Worm (Caenorhabditis elegans) whole organism, L1 larva: ENCODE data around the gene cyn-17.
A peak's percentile ranks its signal among the peaks of the same experiment; 100 is the strongest.

Experiments used
- C04F5.9 ChIP-seq: sonication (generic microtip); optimal IDR thresholded peaks from 2 replicates; lab custom pipeline; 2016; ENCODE audit warnings: missing genetic modification characterization, missing compliant biosample characterization
- F16B12.6 ChIP-seq: fragments of 150-350 bp; optimal IDR thresholded peaks from 2 replicates; lab custom pipeline; 2014; ENCODE audit warnings: missing biosample characterization, missing genetic modification characterization
- aha-1 ChIP-seq: fragments of 150-350 bp; optimal IDR thresholded peaks from 2 replicates; lab custom pipeline; 2014; ENCODE audit warnings: missing biosample characterization, missing genetic modification characterization
- alr-1 ChIP-seq: fragments of 200-800 bp; sonication (Bioruptor generic); optimal IDR thresholded peaks from 2 replicates; lab custom pipeline; 2018; ENCODE audit warnings: borderline replicate concordance, mild to moderate bottlenecking, missing genetic modification characterization, missing compliant biosample characterization
- aly-2 ChIP-seq: fragments of 150-350 bp; optimal IDR thresholded peaks from 2 replicates; lab custom pipeline; 2014; ENCODE audit warnings: missing biosample characterization, missing genetic modification characterization
- blmp-1 ChIP-seq: fragments of 150-350 bp; optimal IDR thresholded peaks from 2 replicates; lab custom pipeline; 2014; ENCODE audit warnings: missing biosample characterization, missing genetic modification characterization
- ceh-8 ChIP-seq: fragments of 200-800 bp; sonication (Bioruptor generic); optimal IDR thresholded peaks from 2 replicates; lab custom pipeline; 2018; ENCODE audit warnings: mild to moderate bottlenecking, missing genetic modification characterization, moderate library complexity, missing compliant biosample characterization
- ceh-88 ChIP-seq: fragments of 200-800 bp; sonication (Bioruptor generic); IDR thresholded peaks from 2 replicates; pipeline ENCODE4 v1.3.6; 2022; ENCODE audit warnings: missing genetic modification characterization, missing compliant biosample characterization
- ces-1 ChIP-seq: fragments of 150-350 bp; optimal IDR thresholded peaks from 2 replicates; lab custom pipeline; 2014; ENCODE audit warnings: missing biosample characterization, missing genetic modification reagents, missing genetic modification characterization
- dpl-1 ChIP-seq, 3 experiments: fragments of 150-350 bp in 2 of 3; sonication (generic microtip) in 1 of 3; optimal IDR thresholded peaks; 2 replicates each; lab custom pipeline; 2014 to 2017; ENCODE audit warnings: missing biosample characterization in 3 of 3, missing genetic modification characterization in 3 of 3, missing genetic modification reagents in 3 of 3
- efl-1 ChIP-seq, 4 experiments: fragments of 150-350 bp; optimal IDR thresholded peaks in 3 of 4; peaks in 1 of 4; 1 replicate in 1 of 4; 2 replicates in 3 of 4; lab custom pipeline; 2014; ENCODE audit warnings: missing biosample characterization in 2 of 4, missing genetic modification characterization in 2 of 4, missing genetic modification reagents in 2 of 4
- egl-27 ChIP-seq, 2 experiments: fragments of 150-350 bp in 1 of 2; sonication (generic microtip); optimal IDR thresholded peaks; 3 replicates each; lab custom pipeline; 2017 to 2018; ENCODE audit warnings: missing biosample characterization in 2 of 2, missing genetic modification characterization in 2 of 2, missing genetic modification reagents in 2 of 2
- elt-2 ChIP-seq: sonication (generic microtip); optimal IDR thresholded peaks from 2 replicates; lab custom pipeline; 2016; ENCODE audit warnings: missing genetic modification characterization, mild to moderate bottlenecking, inconsistent platforms, missing compliant biosample characterization, missing genetic modification reagents
- ets-5 ChIP-seq: fragments of 200-800 bp; sonication (Bioruptor generic); IDR thresholded peaks from 2 replicates; pipeline ENCODE4 v1.3.6; 2022; ENCODE audit warnings: missing genetic modification characterization, missing compliant biosample characterization
- grh-1 ChIP-seq: fragments of 200-800 bp; sonication (Bioruptor generic); IDR thresholded peaks from 2 replicates; pipeline ENCODE4 v1.3.6; 2022; ENCODE audit warnings: missing genetic modification reagents, missing genetic modification characterization, missing compliant biosample characterization
- hlh-4 ChIP-seq: sonication (generic microtip); optimal IDR thresholded peaks from 2 replicates; lab custom pipeline; 2016; ENCODE audit warnings: mild to moderate bottlenecking, missing genetic modification characterization, missing compliant biosample characterization
- irx-1 ChIP-seq: sonication (generic microtip); optimal IDR thresholded peaks from 2 replicates; lab custom pipeline; 2016; ENCODE audit warnings: missing genetic modification characterization, missing compliant biosample characterization
- isw-1 ChIP-seq: fragments of 200-800 bp; sonication (Bioruptor generic); IDR thresholded peaks from 2 replicates; pipeline ENCODE4 v1.3.6; 2022; ENCODE audit warnings: missing genetic modification characterization, missing compliant biosample characterization
- lir-3 ChIP-seq: sonication (generic microtip); optimal IDR thresholded peaks from 2 replicates; lab custom pipeline; 2016; ENCODE audit warnings: mild to moderate bottlenecking, missing genetic modification characterization, moderate library complexity, missing compliant biosample characterization; ENCODE audit not compliant: poor library complexity
- mdl-1 ChIP-seq, 2 experiments: fragments of 150-350 bp; optimal IDR thresholded peaks; 2 replicates each; lab custom pipeline; 2014 to 2017; ENCODE audit warnings: missing biosample characterization in 2 of 2, missing genetic modification characterization in 2 of 2, inconsistent platforms in 1 of 2
- nhr-12 ChIP-seq: sonication (generic microtip); optimal IDR thresholded peaks from 2 replicates; lab custom pipeline; 2017; ENCODE audit warnings: missing biosample characterization, missing genetic modification characterization
- nhr-237 ChIP-seq: fragments of 150-350 bp; optimal IDR thresholded peaks from 2 replicates; lab custom pipeline; 2014; ENCODE audit warnings: missing biosample characterization, missing genetic modification characterization
- nhr-47 ChIP-seq: sonication (generic microtip); optimal IDR thresholded peaks from 2 replicates; lab custom pipeline; 2016; ENCODE audit warnings: mild to moderate bottlenecking, missing genetic modification characterization, moderate library complexity, missing compliant biosample characterization
- nhr-85 ChIP-seq: sonication (generic microtip); peaks from one replicate; lab custom pipeline; 2016; ENCODE audit warnings: missing genetic modification characterization, inconsistent platforms, missing compliant biosample characterization
- nhr-90 ChIP-seq: sonication (generic microtip); optimal IDR thresholded peaks from 2 replicates; lab custom pipeline; 2016; ENCODE audit warnings: mild to moderate bottlenecking, missing genetic modification characterization, missing compliant biosample characterization; ENCODE audit not compliant: poor library complexity
- pag-3 ChIP-seq: sonication (generic microtip); optimal IDR thresholded peaks from 2 replicates; lab custom pipeline; 2017; ENCODE audit warnings: missing genetic modification characterization, mild to moderate bottlenecking, missing compliant biosample characterization, antibody characterized with exemption, borderline replicate concordance; ENCODE audit not compliant: insufficient read depth
- skn-1 ChIP-seq: fragments of 150-350 bp; optimal IDR thresholded peaks from 2 replicates; lab custom pipeline; 2014; ENCODE audit warnings: missing biosample characterization, missing genetic modification characterization
- sox-4 ChIP-seq: sonication (generic microtip); optimal IDR thresholded peaks from 2 replicates; lab custom pipeline; 2016; ENCODE audit warnings: missing genetic modification characterization, missing compliant biosample characterization
- sup-37 ChIP-seq: fragments of 200-800 bp; sonication (Bioruptor generic); optimal IDR thresholded peaks from 2 replicates; lab custom pipeline; 2018; ENCODE audit warnings: mild to moderate bottlenecking, missing genetic modification characterization, missing compliant biosample characterization
- swsn-7 ChIP-seq: sonication (generic microtip); optimal IDR thresholded peaks from 2 replicates; lab custom pipeline; 2016; ENCODE audit warnings: missing genetic modification characterization, missing compliant biosample characterization
- vab-15 ChIP-seq: sonication (generic microtip); optimal IDR thresholded peaks from 2 replicates; lab custom pipeline; 2017; ENCODE audit warnings: missing genotype, mild to moderate bottlenecking, missing genetic modification characterization, missing compliant biosample characterization
- ztf-11 ChIP-seq, 2 experiments: sonication (generic microtip); optimal IDR thresholded peaks; 2 replicates each; lab custom pipeline; 2016 to 2017; ENCODE audit warnings: missing genetic modification characterization in 2 of 2, missing biosample characterization in 1 of 2, missing compliant biosample characterization in 1 of 2
- ztf-4 ChIP-seq: fragments of 150-350 bp; optimal IDR thresholded peaks from 2 replicates; lab custom pipeline; 2014; ENCODE audit warnings: missing biosample characterization, missing genetic modification characterization

Gene cyn-17

ce11 chrV:5832799-5833198, 33.3 kb downstream of the cyn-17 start (continued):
- no peak for TF ChIP-seq swsn-7 (tag; lab: Kevin White, UChicago)
- peak; percentile 14 for TF ChIP-seq irx-1 (tag; lab: Kevin White, UChicago)
- TF ChIP-seq ceh-88 (GFP tag; lab: Robert Waterston, UW), result no peak
- no peak for TF ChIP-seq isw-1 (GFP tag; lab: Robert Waterston, UW)
- no peak for TF ChIP-seq ets-5
- no peak for TF ChIP-seq pag-3 (tag; lab: Kevin White, UChicago)
- TF ChIP-seq efl-1 (optimal IDR thresholded peaks at IDR 0.05; lab: Kevin White, UChicago), result no peak
- no peak for TF ChIP-seq efl-1 (GFP tag; optimal IDR thresholded peaks at IDR 0.05 in 1 of 2; lab: Kevin White, UChicago)
- TF ChIP-seq nhr-85 (tag; lab: Kevin White, UChicago), result peak; percentile 97

ce11 chrV:5833531-5833930, 34.1 kb downstream of the cyn-17 start, which contains the start of gene srh-76:
Gene srh-76 (plus strand): TSS chrV:5833831.
- no peak for TF ChIP-seq blmp-1 (tag; lab: Kevin White, UChicago)
- TF ChIP-seq sox-4 (tag; lab: Kevin White, UChicago), result no peak
- no peak for TF ChIP-seq nhr-90 (tag; lab: Kevin White, UChicago)
- no peak for TF ChIP-seq C04F5.9
- TF ChIP-seq vab-15 (tag; lab: Kevin White, UChicago), result no peak
- TF ChIP-seq dpl-1 (GFP tag; optimal IDR thresholded peaks at IDR 0.05; lab: Kevin White, UChicago), result no peak

ce11 chrV:5835397-5835796, 35.9 kb downstream of the cyn-17 start:
- TF ChIP-seq lir-3 (tag; lab: Kevin White, UChicago) (no peak), ceh-8 (GFP tag; lab: Kevin White, UChicago) (no peak), swsn-7 (tag; lab: Kevin White, UChicago) (no peak), grh-1 (GFP tag; lab: Robert Waterston, UW) (no peak), alr-1 (no peak), nhr-12 (tag; lab: Kevin White, UChicago) (no peak), efl-1 (optimal IDR thresholded peaks at IDR 0.05; lab: Kevin White, UChicago) (no peak), efl-1 (GFP tag; optimal IDR thresholded peaks at IDR 0.05 in 1 of 2; lab: Kevin White, UChicago) (peak in 1 of 2 experiments; percentile 10)
- TF ChIP-seq, all 84 proteins: peak for 1

ce11 chrV:5835979-5836615, 36.6 kb downstream of the cyn-17 start:
- no peak for TF ChIP-seq nhr-237
- TF ChIP-seq ztf-4 (tag; lab: Kevin White, UChicago), result no peak
- no peak for TF ChIP-seq efl-1 (optimal IDR thresholded peaks at IDR 0.05; lab: Kevin White, UChicago)
- no peak for TF ChIP-seq efl-1 (GFP tag; optimal IDR thresholded peaks at IDR 0.05 in 1 of 2; lab: Kevin White, UChicago)
- TF ChIP-seq ces-1 (GFP tag; lab: Kevin White, UChicago), result no peak
- TF ChIP-seq vab-15 (tag; lab: Kevin White, UChicago), result no peak
- no peak for TF ChIP-seq skn-1 (tag; lab: Kevin White, UChicago)
- no peak for TF ChIP-seq sup-37 (GFP tag; lab: Kevin White, UChicago)
- no peak for TF ChIP-seq mdl-1 (tag; optimal IDR thresholded peaks at IDR 0.05; lab: Kevin White, UChicago)
- no peak for TF ChIP-seq aha-1
- TF ChIP-seq egl-27 (tag; optimal IDR thresholded peaks at IDR 0.05; lab: Kevin White, UChicago), result no peak
- no peak for TF ChIP-seq F16B12.6 (tag; lab: Kevin White, UChicago)
- no peak for TF ChIP-seq hlh-4 (tag; lab: Kevin White, UChicago)
- no peak for TF ChIP-seq pag-3 (tag; lab: Kevin White, UChicago)
- no peak for TF ChIP-seq aly-2 (tag; lab: Kevin White, UChicago)
- no peak for TF ChIP-seq irx-1 (tag; lab: Kevin White, UChicago)
- no peak for TF ChIP-seq nhr-47
- no peak for TF ChIP-seq elt-2 (tag; lab: Kevin White, UChicago)
- no peak for TF ChIP-seq ztf-11 (tag; optimal IDR thresholded peaks at IDR 0.05; lab: Kevin White, UChicago)
- TF ChIP-seq dpl-1 (GFP tag; optimal IDR thresholded peaks at IDR 0.05; lab: Kevin White, UChicago), result no peak
